Worm (Caenorhabditis elegans): ENCODE results near the gene T13F2.6.

The T13F2.6 gene

DNA sequence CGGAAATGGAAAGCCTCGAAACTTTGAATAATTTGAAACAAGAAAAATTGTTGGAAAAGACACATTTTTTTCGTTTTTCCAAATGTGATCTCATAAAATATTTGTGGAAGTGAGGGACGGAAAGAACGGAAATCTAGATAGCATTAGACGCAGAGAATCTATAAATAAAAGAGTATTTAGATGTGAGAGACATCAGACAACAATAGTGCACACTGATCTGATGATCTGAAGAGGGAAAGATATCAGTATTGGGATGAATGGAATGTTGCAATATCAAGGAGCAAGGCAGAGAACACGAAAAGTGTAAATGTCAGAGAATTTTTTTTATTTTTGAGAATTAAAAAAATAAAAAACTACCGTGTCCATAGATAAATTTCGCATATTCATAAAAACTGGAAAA is 43.3 kb upstream of the T13F2.6 start (continued):
- TF ChIP-seq nhr-11 (tag; optimal IDR thresholded peaks at IDR 0.05) (no peak), pax-3 (tag; optimal IDR thresholded peaks at IDR 0.05) (no peak), snu-23 (GFP tag; optimal IDR thresholded peaks at IDR 0.05) (no peak), nhr-47 (tag; optimal IDR thresholded peaks at IDR 0.05) (no peak)

DNA sequence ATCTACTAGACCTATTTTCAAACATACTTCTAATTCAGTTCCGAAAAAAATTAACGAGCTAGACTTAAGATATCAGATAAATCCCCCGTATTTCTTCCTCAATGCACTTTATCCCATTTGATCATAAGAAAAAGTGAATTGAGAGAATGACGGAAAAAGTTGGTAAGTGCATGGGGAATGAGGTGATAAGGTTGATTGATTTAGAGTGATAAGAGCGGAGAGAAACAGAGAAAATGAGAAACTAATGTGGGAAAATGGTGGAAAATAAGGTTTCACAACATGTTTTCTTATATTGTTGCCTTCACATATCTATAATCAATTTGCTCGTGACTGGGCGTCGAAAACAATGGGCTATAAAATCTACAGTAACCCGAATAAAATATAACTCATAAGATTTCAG is 42.4 kb upstream of the T13F2.6 start:
- TF ChIP-seq sox-4 (tag; optimal IDR thresholded peaks at IDR 0.05) (no peak), skn-1 (tag; optimal IDR thresholded peaks at IDR 0.05) (no peak), pqm-1 (tag; optimal IDR thresholded peaks at IDR 0.05) (peak; percentile 7), hlh-17 (GFP tag; optimal IDR thresholded peaks at IDR 0.05; ENCODE audit: borderline replicate concordance) (no peak), nhr-76 (tag; optimal IDR thresholded peaks at IDR 0.05) (no peak), elt-2 (tag; optimal IDR thresholded peaks at IDR 0.05) (peak; percentile 50), lin-13 (GFP tag; optimal IDR thresholded peaks at IDR 0.05) (no peak), nhr-20 (tag; optimal IDR thresholded peaks at IDR 0.05) (peak; percentile 52), zag-1 (tag; optimal IDR thresholded peaks at IDR 0.05) (no peak), mef-2 (tag; optimal IDR thresholded peaks at IDR 0.05) (no peak), grh-1 (GFP tag; IDR thresholded peaks at IDR 0.05) (no peak), ceh-82 (tag; optimal IDR thresholded peaks at IDR 0.05) (no peak), elt-3 (tag; optimal IDR thresholded peaks at IDR 0.05) (peak in 5 of 6 experiments; percentile 28 to 82 (median 45)), ceh-8 (GFP tag; optimal IDR thresholded peaks at IDR 0.05) (no peak), nhr-84 (tag; optimal IDR thresholded peaks at IDR 0.05) (no peak), nhr-12 (tag; optimal IDR thresholded peaks at IDR 0.05) (no peak), nhr-237 (tag; optimal IDR thresholded peaks at IDR 0.05) (no peak), aly-2 (tag; optimal IDR thresholded peaks at IDR 0.05) (no peak), mep-1 (tag; optimal IDR thresholded peaks at IDR 0.05) (peak; percentile 40), lin-35 (GFP tag; optimal IDR thresholded peaks at IDR 0.05) (peak in 1 of 2 experiments; percentile 39), C34B4.2 (tag; optimal IDR thresholded peaks at IDR 0.05) (no peak), nhr-28 (tag; optimal IDR thresholded peaks at IDR 0.05) (no peak), ztf-4 (tag; optimal IDR thresholded peaks at IDR 0.05) (no peak), efl-3 (GFP tag; optimal IDR thresholded peaks at IDR 0.05) (no peak), isw-1 (GFP tag; IDR thresholded peaks at IDR 0.05) (no peak), mdl-1 (tag; optimal IDR thresholded peaks at IDR 0.05) (no peak), fkh-10 (GFP tag; optimal IDR thresholded peaks at IDR 0.05) (no peak), ceh-88 (GFP tag; IDR thresholded peaks at IDR 0.05) (no peak), lin-15B (tag; optimal IDR thresholded peaks at IDR 0.05) (no peak), egl-27 (tag; optimal IDR thresholded peaks at IDR 0.05) (no peak), pax-3 (tag; optimal IDR thresholded peaks at IDR 0.05) (no peak), unc-62 (GFP tag; optimal IDR thresholded peaks at IDR 0.05) (no peak), blmp-1 (tag; optimal IDR thresholded peaks at IDR 0.05) (peak; percentile 85), snu-23 (GFP tag; optimal IDR thresholded peaks at IDR 0.05) (peak; percentile 30), sptf-1 (tag; optimal IDR thresholded peaks at IDR 0.05) (no peak), snpc-4 (tag; optimal IDR thresholded peaks at IDR 0.05) (no peak), aha-1 (tag; optimal IDR thresholded peaks at IDR 0.05) (no peak), ets-5 (GFP tag; IDR thresholded peaks at IDR 0.05) (no peak), tbx-2 (tag; optimal IDR thresholded peaks at IDR 0.05) (no peak), egl-13 (tag; optimal IDR thresholded peaks at IDR 0.05) (no peak), jun-1 (tag; optimal IDR thresholded peaks at IDR 0.05) (no peak), dsc-1 (tag; optimal IDR thresholded peaks at IDR 0.05) (peak; percentile 53), zip-4 (GFP tag; optimal IDR thresholded peaks at IDR 0.05) (no peak), mab-9 (GFP tag; IDR thresholded peaks at IDR 0.05) (no peak), alr-1 (tag; optimal IDR thresholded peaks at IDR 0.05; ENCODE audit: borderline replicate concordance) (no peak), nhr-19 (GFP tag; conservative IDR thresholded peaks at IDR 0.05) (peak; percentile 37; the same call in 1 of the 2 replicates), efl-1 (optimal IDR thresholded peaks at IDR 0.05) (no peak), efl-1 (GFP tag; optimal IDR thresholded peaks at IDR 0.05 in 1 of 2) (no peak), unc-98 (GFP tag; IDR thresholded peaks at IDR 0.05) (no peak), ceh-90 (tag; optimal IDR thresholded peaks at IDR 0.05) (no peak)
